Worm (Caenorhabditis elegans) whole organism, L4 larva: Measurements from ENCODE around the gene hlh-6.

Experiments
- F37D6.2 ChIP-seq: sonication (generic microtip); optimal IDR thresholded peaks from 2 replicates; lab custom pipeline; 2016; ENCODE audit warnings: mild to moderate bottlenecking, missing genetic modification characterization, missing compliant biosample characterization
- T20F7.1 ChIP-seq: fragments of 200-800 bp; sonication (Bioruptor generic); optimal IDR thresholded peaks from 2 replicates; lab custom pipeline; 2018; ENCODE audit warnings: mild to moderate bottlenecking, missing genetic modification characterization, missing compliant biosample characterization
- ZK546.5 ChIP-seq, 2 experiments: sonication (generic microtip); optimal IDR thresholded peaks; 2 replicates each; lab custom pipeline; 2017; ENCODE audit warnings: missing biosample characterization in 2 of 2, missing genetic modification characterization in 2 of 2
- aha-1 ChIP-seq: fragments of 150-350 bp; peaks from one replicate; lab custom pipeline; 2014; ENCODE audit warnings: missing biosample characterization, missing genetic modification characterization
- ama-1 ChIP-seq: fragments of 150-350 bp; optimal IDR thresholded peaks from 2 replicates; lab custom pipeline; 2014; ENCODE audit warnings: inconsistent platforms, mixed read lengths
- arid-1 ChIP-seq: fragments of 200-800 bp; sonication (Bioruptor generic); conservative IDR thresholded peaks from 2 replicates; pipeline ENCODE4 v1.3.6; 2022; ENCODE audit warnings: missing genetic modification reagents, missing genetic modification characterization, missing compliant biosample characterization
- attf-4 ChIP-seq: sonication (generic microtip); optimal IDR thresholded peaks from 3 replicates; lab custom pipeline; 2017; ENCODE audit warnings: missing biosample characterization, missing genetic modification characterization
- ceh-20 ChIP-seq: fragments of 200-800 bp; sonication (Bioruptor generic); IDR thresholded peaks from 2 replicates; pipeline ENCODE4 v1.3.6; 2022; ENCODE audit warnings: missing genetic modification reagents, missing genetic modification characterization, missing compliant biosample characterization
- ceh-32 ChIP-seq: sonication (generic microtip); optimal IDR thresholded peaks from 2 replicates; lab custom pipeline; 2016; ENCODE audit warnings: mild to moderate bottlenecking, missing genetic modification characterization, missing compliant biosample characterization; ENCODE audit not compliant: poor library complexity
- ceh-44 ChIP-seq: fragments of 200-800 bp; sonication (Bioruptor generic); IDR thresholded peaks from 2 replicates; pipeline ENCODE4 v1.3.6; 2022; ENCODE audit warnings: missing genetic modification reagents, missing genetic modification characterization, missing compliant biosample characterization
- ceh-62 ChIP-seq: sonication (generic microtip); optimal IDR thresholded peaks from 2 replicates; lab custom pipeline; 2017; ENCODE audit warnings: missing biosample characterization, missing genetic modification characterization
- ces-1 ChIP-seq: fragments of 150-350 bp; sonication (generic microtip); optimal IDR thresholded peaks from 4 replicates; lab custom pipeline; 2014; ENCODE audit warnings: missing biosample characterization, missing genetic modification reagents, missing genetic modification characterization
- ctbp-1 ChIP-seq: fragments of 200-800 bp; sonication (Bioruptor generic); IDR thresholded peaks from 2 replicates; pipeline ENCODE4 v1.3.6; 2022; ENCODE audit warnings: missing genetic modification reagents, missing genetic modification characterization, missing compliant biosample characterization
- daf-16 ChIP-seq, 3 experiments: sonication (generic microtip); optimal IDR thresholded peaks; 2 replicates each; lab custom pipeline; 2016 to 2017; ENCODE audit warnings: missing genetic modification characterization in 3 of 3, missing genetic modification reagents in 3 of 3, mild to moderate bottlenecking in 2 of 3, missing compliant biosample characterization in 2 of 3, missing biosample characterization in 1 of 3, moderate library complexity in 1 of 3
- dmd-6 ChIP-seq: fragments of 200-800 bp; sonication (Bioruptor generic); IDR thresholded peaks from 2 replicates; pipeline ENCODE4 v1.3.6; 2022; ENCODE audit warnings: missing genetic modification reagents, missing genetic modification characterization, missing compliant biosample characterization
- dmd-8 ChIP-seq: fragments of 200-800 bp; sonication (Bioruptor generic); IDR thresholded peaks from 2 replicates; pipeline ENCODE4 v1.3.6; 2022; ENCODE audit warnings: missing genetic modification characterization, missing compliant biosample characterization
- dve-1 ChIP-seq: sonication (generic microtip); optimal IDR thresholded peaks from 2 replicates; lab custom pipeline; 2017; ENCODE audit warnings: antibody characterized with exemption, mild to moderate bottlenecking, missing genetic modification characterization, missing compliant biosample characterization; ENCODE audit not compliant: insufficient read depth
- fkh-10 ChIP-seq: fragments of 150-350 bp; optimal IDR thresholded peaks from 2 replicates; lab custom pipeline; 2014; ENCODE audit warnings: missing biosample characterization, missing genetic modification reagents, missing genetic modification characterization
- gei-8 ChIP-seq: fragments of 200-800 bp; sonication (Bioruptor generic); optimal IDR thresholded peaks from 2 replicates; lab custom pipeline; 2018; ENCODE audit warnings: mild to moderate bottlenecking, missing genetic modification characterization, missing compliant biosample characterization
- hif-1 ChIP-seq, 2 experiments: sonication (generic microtip); optimal IDR thresholded peaks; 2 replicates each; lab custom pipeline; 2016 to 2017; ENCODE audit warnings: missing compliant biosample characterization in 2 of 2, missing genetic modification characterization in 2 of 2, missing genetic modification reagents in 2 of 2, missing genotype in 2 of 2, mild to moderate bottlenecking in 1 of 2
- hlh-11 ChIP-seq: fragments of 200-800 bp; sonication (Bioruptor generic); optimal IDR thresholded peaks from 2 replicates; lab custom pipeline; 2018; ENCODE audit warnings: mild to moderate bottlenecking, missing genetic modification characterization, missing compliant biosample characterization
- lim-7 ChIP-seq: fragments of 200-800 bp; sonication (Bioruptor generic); IDR thresholded peaks from 2 replicates; pipeline ENCODE4 v1.3.6; 2022; ENCODE audit warnings: missing genetic modification characterization, missing compliant biosample characterization
- lin-1 ChIP-seq: fragments of 200-800 bp; sonication (Bioruptor generic); IDR thresholded peaks from 2 replicates; pipeline ENCODE4 v1.3.6; 2022; ENCODE audit warnings: missing genetic modification reagents, missing genetic modification characterization, missing compliant biosample characterization
- lin-13 ChIP-seq: fragments of 150-350 bp; optimal IDR thresholded peaks from 2 replicates; lab custom pipeline; 2014; ENCODE audit warnings: missing biosample characterization, missing genetic modification reagents, missing genetic modification characterization
- lin-38 ChIP-seq: fragments of 200-800 bp; sonication (Bioruptor generic); IDR thresholded peaks from 2 replicates; pipeline ENCODE4 v1.3.6; 2022; ENCODE audit warnings: missing genetic modification reagents, missing genetic modification characterization, missing compliant biosample characterization
- madf-5 ChIP-seq, 2 experiments: fragments of 200-800 bp; sonication (Bioruptor generic); IDR thresholded peaks; 2 replicates each; pipeline ENCODE4 v1.3.6; 2022; ENCODE audit warnings: missing compliant biosample characterization in 2 of 2, missing genetic modification characterization in 2 of 2
- mdl-1 ChIP-seq, 2 experiments: fragments of 150-350 bp in 1 of 2; sonication (generic microtip) in 1 of 2; optimal IDR thresholded peaks; 2 replicates each; lab custom pipeline; 2014 to 2017; ENCODE audit warnings: missing biosample characterization in 2 of 2, missing genetic modification characterization in 2 of 2
- mxl-3 ChIP-seq: fragments of 200-800 bp; sonication (Bioruptor generic); optimal IDR thresholded peaks from 2 replicates; lab custom pipeline; 2018; ENCODE audit warnings: mild to moderate bottlenecking, missing genetic modification characterization, missing compliant biosample characterization
- nhr-102 ChIP-seq: sonication (generic microtip); optimal IDR thresholded peaks from 2 replicates; lab custom pipeline; 2016; ENCODE audit warnings: mild to moderate bottlenecking, missing genetic modification characterization, moderate library complexity, missing compliant biosample characterization
- nhr-11 ChIP-seq: fragments of 150-350 bp; optimal IDR thresholded peaks from 2 replicates; lab custom pipeline; 2014; ENCODE audit warnings: missing biosample characterization, missing genetic modification characterization
- nhr-28 ChIP-seq: fragments of 150-350 bp; optimal IDR thresholded peaks from 2 replicates; lab custom pipeline; 2014; ENCODE audit warnings: missing biosample characterization, missing genetic modification characterization
- nhr-42 ChIP-seq: fragments of 200-800 bp; sonication (Bioruptor generic); IDR thresholded peaks from 2 replicates; pipeline ENCODE4 v1.3.6; 2022; ENCODE audit warnings: missing genetic modification characterization, missing compliant biosample characterization
- nhr-48 ChIP-seq: sonication (generic microtip); optimal IDR thresholded peaks from 2 replicates; lab custom pipeline; 2016; ENCODE audit warnings: mild to moderate bottlenecking, missing genetic modification characterization, missing compliant biosample characterization
- nhr-76 ChIP-seq: fragments of 150-350 bp; optimal IDR thresholded peaks from 2 replicates; lab custom pipeline; 2014; ENCODE audit warnings: missing biosample characterization, missing genetic modification characterization
- pha-4 ChIP-seq, 2 experiments: fragments of 150-350 bp in 1 of 2; fragments of 200-800 bp in 1 of 2; sonication (Bioruptor generic) in 1 of 2; IDR thresholded peaks in 1 of 2; optimal IDR thresholded peaks in 1 of 2; 2 replicates each; pipeline versions ENCODE4 v1.3.6 to Lab custom; 2014 to 2022; ENCODE audit warnings: missing genetic modification characterization in 2 of 2, missing genetic modification reagents in 2 of 2, missing biosample characterization in 1 of 2, missing compliant biosample characterization in 1 of 2
- php-3 ChIP-seq: fragments of 200-800 bp; sonication (Bioruptor generic); IDR thresholded peaks from 2 replicates; pipeline ENCODE4 v1.3.6; 2022; ENCODE audit warnings: missing genetic modification reagents, missing genetic modification characterization, missing compliant biosample characterization
- pqm-1 ChIP-seq: sonication (generic microtip); optimal IDR thresholded peaks from 2 replicates; lab custom pipeline; 2017; ENCODE audit warnings: missing biosample characterization, missing genetic modification characterization
- rbr-2 ChIP-seq: sonication (generic microtip); optimal IDR thresholded peaks from 2 replicates; lab custom pipeline; 2016; ENCODE audit warnings: missing genotype, missing genetic modification characterization, missing compliant biosample characterization
- saeg-2 ChIP-seq: fragments of 200-800 bp; sonication (Bioruptor generic); IDR thresholded peaks from 2 replicates; pipeline ENCODE4 v1.3.6; 2022; ENCODE audit warnings: missing genetic modification reagents, missing genetic modification characterization, missing compliant biosample characterization
- set-16 ChIP-seq: fragments of 200-800 bp; sonication (Bioruptor generic); IDR thresholded peaks from 2 replicates; pipeline ENCODE4 v1.3.6; 2022; ENCODE audit warnings: missing genetic modification reagents, missing genetic modification characterization, missing compliant biosample characterization
- tag-97 ChIP-seq: fragments of 200-800 bp; sonication (Bioruptor generic); IDR thresholded peaks from 2 replicates; pipeline ENCODE4 v1.3.6; 2022; ENCODE audit warnings: missing genetic modification characterization, missing compliant biosample characterization
- tra-1 ChIP-seq: fragments of 200-800 bp; sonication (Bioruptor generic); IDR thresholded peaks from 2 replicates; pipeline ENCODE4 v1.3.6; 2022; ENCODE audit warnings: missing genetic modification reagents, missing genetic modification characterization, missing compliant biosample characterization
- unc-39 ChIP-seq: sonication (generic microtip); optimal IDR thresholded peaks from 2 replicates; lab custom pipeline; 2017; ENCODE audit warnings: missing biosample characterization, missing genetic modification characterization
- unc-62 ChIP-seq, 3 experiments: fragments of 150-350 bp in 1 of 3; sonication (generic microtip); optimal IDR thresholded peaks in 2 of 3; peaks in 1 of 3; 1 replicate in 1 of 3; 2 replicates in 2 of 3; lab custom pipeline; 2014 to 2017; ENCODE audit warnings: missing biosample characterization in 3 of 3, missing genetic modification characterization in 3 of 3, missing genetic modification reagents in 3 of 3, missing genotype in 1 of 3
- vab-7 ChIP-seq: fragments of 200-800 bp; sonication (Bioruptor generic); IDR thresholded peaks from 2 replicates; pipeline ENCODE4 v1.3.6; 2022; ENCODE audit warnings: missing genetic modification reagents, missing genetic modification characterization, missing compliant biosample characterization
- zfp-3 ChIP-seq: fragments of 200-800 bp; sonication (Bioruptor generic); conservative IDR thresholded peaks from 2 replicates; pipeline ENCODE4 v1.3.6; 2022; ENCODE audit warnings: missing genetic modification reagents, missing genetic modification characterization, missing compliant biosample characterization
- zip-2 ChIP-seq: fragments of 150-350 bp; optimal IDR thresholded peaks from 2 replicates; lab custom pipeline; 2014; ENCODE audit warnings: missing biosample characterization, missing genetic modification characterization

The hlh-6 gene

DNA sequence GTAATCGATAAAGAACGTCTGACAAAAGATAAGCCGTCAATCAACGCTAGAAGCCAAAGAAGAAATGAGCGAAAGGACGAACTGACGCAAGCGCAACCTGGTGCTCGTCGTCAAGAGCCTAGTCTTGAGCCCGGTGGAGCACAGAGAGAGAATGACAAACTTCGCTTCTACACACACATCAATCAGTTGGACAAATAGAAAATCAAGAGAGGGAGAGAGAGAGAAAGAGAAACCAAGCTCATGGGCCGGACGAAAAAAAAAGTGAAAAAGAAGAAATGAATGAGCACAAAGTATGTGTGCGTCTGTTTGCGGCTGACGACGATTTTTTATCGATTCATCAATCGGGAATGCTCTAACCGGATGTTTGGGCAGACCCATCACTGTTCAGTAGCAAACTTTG, 6.5 kb upstream of the hlh-6 start (continued):
- TF ChIP-seq aha-1 (peak; percentile 96), ceh-20 (GFP tag; lab: Robert Waterston, UW) (no peak; the same call in 1 of the 2 replicates), rbr-2 (tag; lab: Kevin White, UChicago) (no peak), set-16 (GFP tag; lab: Robert Waterston, UW) (peak; percentile 27; the same call in 1 of the 2 replicates), pqm-1 (tag; lab: Kevin White, UChicago) (no peak), tag-97 (GFP tag; lab: Robert Waterston, UW) (no peak), zip-2 (tag; lab: Kevin White, UChicago) (no peak), unc-39 (no peak)

DNA sequence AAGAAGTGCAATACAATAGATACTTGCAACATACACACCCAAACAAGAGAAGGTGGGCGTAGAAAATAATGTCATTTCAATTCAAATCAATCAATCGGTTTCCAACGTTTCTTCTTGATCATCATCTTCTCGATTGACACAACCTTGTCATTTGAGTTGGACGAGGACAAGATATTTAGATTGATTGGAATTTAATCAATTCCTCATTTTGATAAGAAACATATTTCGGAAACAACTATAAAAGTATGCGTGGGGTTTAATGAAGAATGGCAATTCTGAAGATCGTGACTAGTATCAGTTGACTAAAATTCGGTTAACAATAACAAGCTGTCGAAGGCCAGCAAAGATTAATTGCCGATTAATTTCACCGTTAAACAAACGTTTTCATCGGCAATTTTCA, 6.0 kb upstream of the hlh-6 start:
- no peak for TF ChIP-seq dmd-8 (GFP tag; lab: Robert Waterston, UW)
- TF ChIP-seq vab-7 = no peak
- peak; percentile 89 for TF ChIP-seq dmd-6
- TF ChIP-seq nhr-76 (tag; lab: Kevin White, UChicago) = no peak
- TF ChIP-seq pha-4 (GFP tag; IDR thresholded peaks at IDR 0.05; lab: Robert Waterston, UW) = no peak
- no peak for TF ChIP-seq pha-4 (tag; optimal IDR thresholded peaks at IDR 0.05; lab: Kevin White, UChicago)
- TF ChIP-seq ceh-20 (GFP tag; lab: Robert Waterston, UW) = 0 out of 2 replicates have a peak, but pooled peaks have one; percentile 32
- no peak for TF ChIP-seq fkh-10 (GFP tag; lab: Kevin White, UChicago)
- TF ChIP-seq ZK546.5 (tag; optimal IDR thresholded peaks at IDR 0.05; lab: Kevin White, UChicago) = no peak
- TF ChIP-seq zfp-3 = 0 out of 2 replicates have a peak, but pooled peaks have one; percentile 10
- no peak for TF ChIP-seq lim-7
- TF ChIP-seq lin-38 (GFP tag; lab: Robert Waterston, UW) = no peak
- TF ChIP-seq lin-13 = peak; percentile 21
- TF ChIP-seq php-3 (GFP tag; lab: Robert Waterston, UW) = peak; percentile 76
- TF ChIP-seq T20F7.1 (GFP tag; lab: Kevin White, UChicago) = peak; percentile 65
- TF ChIP-seq gei-8 (GFP tag; lab: Kevin White, UChicago) = no peak
- no peak for TF ChIP-seq ceh-44
- TF ChIP-seq lin-1 = 0 out of 2 replicates have a peak, but pooled peaks have one; percentile 10
- TF ChIP-seq nhr-102 (tag; lab: Kevin White, UChicago) = peak; percentile 12
- TF ChIP-seq ctbp-1 = no peak
- TF ChIP-seq nhr-48 (tag; lab: Kevin White, UChicago) = no peak
- no peak for TF ChIP-seq arid-1 (GFP tag; lab: Robert Waterston, UW)
- TF ChIP-seq ces-1 (GFP tag; lab: Kevin White, UChicago) = no peak
- no peak for TF ChIP-seq attf-4 (tag; lab: Kevin White, UChicago)
- TF ChIP-seq ceh-62 (tag; lab: Kevin White, UChicago) = no peak
- no peak for TF ChIP-seq madf-5 (GFP tag; IDR thresholded peaks at IDR 0.05; lab: Robert Waterston, UW)
- TF ChIP-seq daf-16 (GFP tag; optimal IDR thresholded peaks at IDR 0.05; lab: Kevin White, UChicago) = no peak
- TF ChIP-seq daf-16 (tag; optimal IDR thresholded peaks at IDR 0.05; lab: Kevin White, UChicago) = peak; percentile 19
- TF ChIP-seq F37D6.2 (tag; lab: Kevin White, UChicago) = no peak
- TF ChIP-seq, all 104 proteins: peak for 9

DNA sequence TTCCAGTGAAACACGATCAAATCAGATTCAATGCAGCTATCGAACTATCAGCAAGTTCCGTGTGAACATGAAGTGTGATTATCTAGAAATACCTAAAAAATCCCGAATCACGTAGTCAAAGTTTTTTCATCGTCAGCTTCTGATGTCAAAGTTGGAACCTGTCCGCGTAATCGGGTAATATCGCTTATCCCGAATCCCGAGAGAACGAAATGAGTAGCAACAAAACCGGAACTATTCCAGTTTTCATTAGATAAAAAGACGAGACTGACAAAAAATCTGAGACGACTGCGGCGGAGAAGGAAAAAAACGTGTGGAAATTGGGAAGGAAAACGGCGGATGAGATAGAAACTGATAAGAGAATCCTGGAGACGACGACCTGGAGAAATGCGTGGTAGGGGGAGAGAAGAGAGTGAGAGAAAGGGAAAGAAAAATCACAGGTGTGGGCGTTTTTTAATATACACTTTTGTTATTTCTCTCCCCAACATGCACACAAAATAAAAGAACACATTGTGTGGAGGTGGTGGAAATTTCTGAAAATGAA, 5.4 kb upstream of the hlh-6 start:
- TF ChIP-seq nhr-42 (GFP tag; lab: Robert Waterston, UW) = no peak
- no peak for TF ChIP-seq ZK546.5 (tag; optimal IDR thresholded peaks at IDR 0.05; lab: Kevin White, UChicago)
- TF ChIP-seq unc-62 (GFP tag; optimal IDR thresholded peaks at IDR 0.05 in 1 of 2; lab: Kevin White, UChicago) = peak in 1 of 2 experiments; percentile 91
- no peak for TF ChIP-seq unc-62 (tag; optimal IDR thresholded peaks at IDR 0.05; lab: Kevin White, UChicago)
- peak; percentile 41 for TF ChIP-seq pqm-1 (tag; lab: Kevin White, UChicago)
- peak; percentile 48 for TF ChIP-seq mxl-3
- TF ChIP-seq hif-1 (tag; optimal IDR thresholded peaks at IDR 0.05; lab: Kevin White, UChicago) = peak in 1 of 2 experiments; percentile 0
- peak; percentile 3 for TF ChIP-seq dve-1 (tag; lab: Kevin White, UChicago)
- TF ChIP-seq saeg-2 = no peak
- TF ChIP-seq mdl-1 (tag; optimal IDR thresholded peaks at IDR 0.05; lab: Kevin White, UChicago) = peak in 1 of 2 experiments; percentile 60
- peak; percentile 35 for TF ChIP-seq nhr-48 (tag; lab: Kevin White, UChicago)
- TF ChIP-seq zip-2 (tag; lab: Kevin White, UChicago) = peak; percentile 14
- peak; percentile 6 for TF ChIP-seq ama-1 (lab: Kevin White, UChicago)
- TF ChIP-seq lin-38 (GFP tag; lab: Robert Waterston, UW) = peak; percentile 7; the same call in 1 of the 2 replicates
- TF ChIP-seq tra-1 (GFP tag; lab: Robert Waterston, UW) = no peak
- peak; percentile 24 for TF ChIP-seq nhr-11 (tag; lab: Kevin White, UChicago)
- peak; percentile 75 for TF ChIP-seq hlh-11 (tag; lab: Kevin White, UChicago)
- TF ChIP-seq ceh-32 (tag; lab: Kevin White, UChicago) = no peak
- peak; percentile 66 for TF ChIP-seq nhr-28
